Worm (Caenorhabditis elegans) whole organism, young adult: ENCODE measurements around the gene ttyh-1.

Experiments
- atf-7 ChIP-seq: sonication (generic microtip); optimal IDR thresholded peaks from 2 replicates; lab custom pipeline; 2017; ENCODE audit warnings: mild to moderate bottlenecking, missing genetic modification characterization, missing compliant biosample characterization
- ccch-3 ChIP-seq: fragments of 200-800 bp; sonication (Bioruptor generic); optimal IDR thresholded peaks from 2 replicates; lab custom pipeline; 2018; ENCODE audit warnings: mild to moderate bottlenecking, missing genetic modification characterization, missing compliant biosample characterization
- ceh-100 ChIP-seq: fragments of 200-800 bp; sonication (Bioruptor generic); IDR thresholded peaks from 2 replicates; pipeline ENCODE4 v1.3.6; 2022; ENCODE audit warnings: missing genetic modification reagents, missing genetic modification characterization, missing compliant biosample characterization
- lin-26 ChIP-seq: fragments of 200-800 bp; sonication (Bioruptor generic); IDR thresholded peaks from 2 replicates; pipeline ENCODE4 v1.3.6; 2022; ENCODE audit warnings: missing genetic modification reagents, missing genetic modification characterization, missing compliant biosample characterization
- lin-35 ChIP-seq, 3 experiments: fragments of 150-350 bp in 2 of 3; sonication (generic microtip) in 1 of 3; optimal IDR thresholded peaks; 2 replicates each; lab custom pipeline; 2014 to 2018; ENCODE audit warnings: missing biosample characterization in 3 of 3, missing genetic modification characterization in 3 of 3, missing genetic modification reagents in 3 of 3
- madf-6 ChIP-seq: fragments of 200-800 bp; sonication (Bioruptor generic); IDR thresholded peaks from 2 replicates; pipeline ENCODE4 v1.3.6; 2022; ENCODE audit warnings: missing genetic modification reagents, missing genetic modification characterization, missing compliant biosample characterization
- nfyb-1 ChIP-seq: fragments of 200-800 bp; sonication (Bioruptor generic); IDR thresholded peaks from 2 replicates; pipeline ENCODE4 v1.3.6; 2022; ENCODE audit warnings: missing genetic modification reagents, missing genetic modification characterization, missing compliant biosample characterization
- nhr-120 ChIP-seq: fragments of 200-800 bp; sonication (Bioruptor generic); IDR thresholded peaks from 2 replicates; pipeline ENCODE4 v1.3.6; 2022; ENCODE audit warnings: missing genetic modification characterization, missing compliant biosample characterization
- nhr-80 ChIP-seq: sonication (generic microtip); optimal IDR thresholded peaks from 2 replicates; lab custom pipeline; 2016; ENCODE audit warnings: missing genetic modification characterization, missing compliant biosample characterization
- pha-4 ChIP-seq: fragments of 150-350 bp; sonication (generic microtip); optimal IDR thresholded peaks from 2 replicates; lab custom pipeline; 2014; ENCODE audit warnings: missing biosample characterization, missing genetic modification reagents, missing genetic modification characterization
- rec-8 ChIP-seq, 2 experiments: sonication (generic microtip); optimal IDR thresholded peaks; 2 replicates each; lab custom pipeline; 2016; ENCODE audit warnings: mild to moderate bottlenecking in 2 of 2, missing genetic modification characterization in 2 of 2, missing genetic modification reagents in 2 of 2, missing genotype in 2 of 2, missing biosample characterization in 1 of 2, missing compliant biosample characterization in 1 of 2, moderate library complexity in 1 of 2
- repo-1 ChIP-seq: sonication (generic microtip); optimal IDR thresholded peaks from 2 replicates; lab custom pipeline; 2017; ENCODE audit warnings: mild to moderate bottlenecking, missing genetic modification characterization, missing compliant biosample characterization
- sdz-38 ChIP-seq: sonication (generic microtip); optimal IDR thresholded peaks from 2 replicates; lab custom pipeline; 2016; ENCODE audit warnings: missing genotype, missing genetic modification characterization, missing compliant biosample characterization
- ztf-3 ChIP-seq: fragments of 200-800 bp; sonication (Bioruptor generic); optimal IDR thresholded peaks from 2 replicates; lab custom pipeline; 2018; ENCODE audit warnings: mild to moderate bottlenecking, missing genetic modification characterization, missing compliant biosample characterization

Gene ttyh-1

DNA sequence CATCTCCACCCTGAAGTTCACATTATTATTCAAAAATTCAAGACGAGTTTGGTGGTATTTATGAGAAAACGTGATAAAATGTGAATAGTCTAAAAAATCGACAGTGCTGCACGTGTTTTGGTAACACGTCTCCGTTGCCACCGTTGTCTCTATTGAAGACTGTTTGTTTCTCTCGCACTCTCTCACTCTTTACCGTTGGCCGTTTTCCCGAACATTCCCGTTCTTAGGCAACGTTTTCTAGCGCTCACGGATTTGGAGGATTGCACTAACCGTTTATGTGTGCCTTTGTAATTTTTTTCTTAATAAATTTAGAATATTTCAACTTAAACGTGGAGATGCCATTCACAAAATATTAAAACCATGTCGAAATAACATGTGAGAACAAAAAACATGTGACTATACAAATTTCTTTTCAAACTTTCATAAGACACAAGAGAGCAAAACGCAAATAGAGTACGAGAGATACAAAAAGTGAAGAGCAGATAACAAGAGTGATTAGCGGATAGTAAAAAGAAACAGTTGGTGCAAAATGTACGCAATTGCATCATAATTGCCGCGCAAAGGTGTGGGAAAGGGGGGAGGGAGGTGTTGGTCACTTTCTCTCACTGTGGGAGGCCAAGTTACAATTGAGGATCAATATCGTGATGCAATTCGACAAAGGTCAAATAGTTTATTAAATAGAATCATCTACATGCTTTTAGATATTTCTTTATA, 46.5 kb downstream of the ttyh-1 start, which contains the start of gene pek-1 (continued):
- TF ChIP-seq madf-6 (GFP tag; lab: Robert Waterston, UW), result no peak
- TF ChIP-seq nfyb-1, result 0 out of 2 replicates have a peak, but pooled peaks have one; percentile 31
- peak; percentile 54 for TF ChIP-seq nhr-80 (tag; lab: Kevin White, UChicago)

DNA sequence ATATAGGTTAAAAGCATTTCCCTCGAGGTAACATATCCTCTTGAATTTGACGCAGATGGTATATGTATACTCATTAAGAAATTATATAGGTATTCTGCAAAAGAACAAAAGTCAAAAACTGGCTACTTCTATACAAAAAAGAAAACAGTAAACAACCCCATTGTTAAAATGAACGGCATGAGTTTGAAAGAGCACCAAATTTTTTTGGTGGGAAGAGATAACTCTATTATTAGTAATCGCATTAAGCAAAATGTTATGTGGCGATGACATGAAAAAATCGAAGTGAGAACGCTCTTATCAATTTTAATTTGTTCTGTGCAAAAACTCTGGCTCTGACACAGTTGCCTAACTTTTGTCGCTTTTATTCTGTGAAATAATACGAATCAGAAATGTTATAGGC, 50.1 kb downstream of the ttyh-1 start, which contains the start of gene F46C3.2:
F46C3.2 (minus strand) TSS at position 101 of the 400 bp plus-strand sequence.
- no peak for TF ChIP-seq lin-26 (GFP tag; lab: Robert Waterston, UW)
- TF ChIP-seq atf-7 (tag; lab: Kevin White, UChicago), result no peak
- peak; percentile 7 for TF ChIP-seq nhr-80 (tag; lab: Kevin White, UChicago)
- no peak for TF ChIP-seq lin-35 (GFP tag; optimal IDR thresholded peaks at IDR 0.05; lab: Kevin White, UChicago)

- TF ChIP-seq sdz-38 (tag; lab: Kevin White, UChicago) (no peak), nhr-120 (no peak), lin-26 (GFP tag; lab: Robert Waterston, UW) (no peak), rec-8 (tag; optimal IDR thresholded peaks at IDR 0.05; lab: Kevin White, UChicago) (no peak), ccch-3 (GFP tag; lab: Kevin White, UChicago) (no peak), ztf-3 (GFP tag; lab: Kevin White, UChicago) (no peak), repo-1 (no peak), ceh-100 (GFP tag; lab: Robert Waterston, UW) (no peak), pha-4 (no peak)
Observed at ce11 chrX:11419988-11420387, 51.5 kb downstream of the ttyh-1 start, which contains the start of gene F46C3.6. TSS of gene F46C3.6 (minus strand) at chrX:11420074.
